Fruit fly (Drosophila melanogaster): Measurements from ENCODE around the gene CG6576.

CG6576 gene

dm6 chr3L:8765969-8766538, 10.3 kb downstream of the CG6576 start (continued):
- TF ChIP-seq Oaz (GFP tag; IDR thresholded peaks at IDR 0.05) (peak; percentile 97), CG14667 (GFP tag; IDR thresholded peaks at IDR 0.05) (peak; percentile 96), nerfin-1 (tag; optimal IDR thresholded peaks at IDR 0.05) (peak; percentile 91), tio (GFP tag; optimal IDR thresholded peaks at IDR 0.05) (peak; percentile 99), jing (GFP tag; optimal IDR thresholded peaks at IDR 0.05) (peak; percentile 98), fru (optimal IDR thresholded peaks at IDR 0.05) (no peak), oc (tag; optimal IDR thresholded peaks at IDR 0.05) (peak; percentile 96), sisA (GFP tag; IDR thresholded peaks at IDR 0.05) (peak; percentile 98), Camta (GFP tag; optimal IDR thresholded peaks at IDR 0.05) (peak; percentile 91), gcm2 (GFP tag; optimal IDR thresholded peaks at IDR 0.05) (peak; percentile 98), Adf1 (GFP tag; IDR thresholded peaks at IDR 0.05) (peak; percentile 82), knrl (GFP tag; IDR thresholded peaks at IDR 0.05; ENCODE audit: partially characterized antibody) (peak; percentile 75), Hey (tag; optimal IDR thresholded peaks at IDR 0.05) (peak; percentile 91), CG1832 (GFP tag; optimal IDR thresholded peaks at IDR 0.05) (no peak), BEAF-32 (GFP tag; optimal IDR thresholded peaks at IDR 0.05) (peak; percentile 31), CG6175 (GFP tag; IDR thresholded peaks at IDR 0.05) (peak; percentile 97), CG17385 (GFP tag; optimal IDR thresholded peaks at IDR 0.05) (peak; percentile 100), NfI (GFP tag; optimal IDR thresholded peaks at IDR 0.05) (peak; percentile 99), pnt (GFP tag; optimal IDR thresholded peaks at IDR 0.05) (peak; percentile 97), Atf6 (GFP tag; IDR thresholded peaks at IDR 0.05) (peak; percentile 98), unpg (GFP tag; optimal IDR thresholded peaks at IDR 0.05) (peak; percentile 98), CG17612 (GFP tag; IDR thresholded peaks at IDR 0.05) (peak; percentile 94), CG11085 (GFP tag; IDR thresholded peaks at IDR 0.05) (peak; percentile 94), ato (GFP tag; IDR thresholded peaks at IDR 0.05; ENCODE audit: partially characterized antibody) (no peak; the same call in none of the 2 replicates), crp (GFP tag; optimal IDR thresholded peaks at IDR 0.05) (peak; percentile 16 to 71), Hr39 (optimal IDR thresholded peaks at IDR 0.05) (no peak), CG4328 (GFP tag; optimal IDR thresholded peaks at IDR 0.05) (peak; percentile 96), CG2875 (GFP tag; optimal IDR thresholded peaks at IDR 0.05) (peak; percentile 97), CG2129 (GFP tag; IDR thresholded peaks at IDR 0.05; ENCODE audit: partially characterized antibody) (no peak), Asciz (GFP tag; optimal IDR thresholded peaks at IDR 0.05) (peak; percentile 96), CG12219 (GFP tag; optimal IDR thresholded peaks at IDR 0.05) (peak; percentile 98), CG33557 (GFP tag; optimal IDR thresholded peaks at IDR 0.05) (peak; percentile 99), Ravus (GFP tag; IDR thresholded peaks at IDR 0.05) (peak; percentile 88), CG8944 (GFP tag; optimal IDR thresholded peaks at IDR 0.05) (peak; percentile 97), br (optimal IDR thresholded peaks at IDR 0.05) (no peak), Drgx (GFP tag; IDR thresholded peaks at IDR 0.05) (peak; percentile 94), CG13624 (GFP tag; optimal IDR thresholded peaks at IDR 0.05) (peak; percentile 80), trh (GFP tag; optimal IDR thresholded peaks at IDR 0.05) (peak; percentile 89), h (optimal IDR thresholded peaks at IDR 0.05) (no peak), abd-A (tag; optimal IDR thresholded peaks at IDR 0.05) (peak; percentile 73), sima (GFP tag; optimal IDR thresholded peaks at IDR 0.05) (peak; percentile 65), CG4707 (GFP tag; optimal IDR thresholded peaks at IDR 0.05) (peak; percentile 94), CG12299 (tag; optimal IDR thresholded peaks at IDR 0.05) (peak; percentile 97), Elba2 (GFP tag; optimal IDR thresholded peaks at IDR 0.05) (peak; percentile 74), danr (GFP tag; IDR thresholded peaks at IDR 0.05) (peak; percentile 97), ham (GFP tag; IDR thresholded peaks at IDR 0.05) (peak; percentile 93), CG31365 (tag; optimal IDR thresholded peaks at IDR 0.05) (peak; percentile 86), Dbx (GFP tag; IDR thresholded peaks at IDR 0.05) (peak; percentile 97), Awh (GFP tag; IDR thresholded peaks at IDR 0.05) (peak; percentile 97), Sin3A (optimal IDR thresholded peaks at IDR 0.05) (no peak), luna (GFP tag; optimal IDR thresholded peaks at IDR 0.05) (peak; percentile 70), CG1024 (GFP tag; IDR thresholded peaks at IDR 0.05) (peak; percentile 91)
